Worm (Caenorhabditis elegans) whole organism, L2 larva: ENCODE measurements around the gene tin-9.1.

ENCODE experiments used
- C34F6.9 ChIP-seq: fragments of 150-350 bp; optimal IDR thresholded peaks from 2 replicates; lab custom pipeline; 2014; ENCODE audit warnings: missing biosample characterization, missing genetic modification characterization
- F13H6.1 ChIP-seq: sonication (generic microtip); optimal IDR thresholded peaks from 2 replicates; lab custom pipeline; 2016; ENCODE audit warnings: missing genetic modification characterization, missing compliant biosample characterization
- R02D3.7 ChIP-seq: fragments of 150-350 bp; optimal IDR thresholded peaks from 2 replicates; lab custom pipeline; 2014; ENCODE audit warnings: missing biosample characterization, missing genetic modification characterization
- Y55F3AM.14 ChIP-seq: fragments of 200-800 bp; sonication (Bioruptor generic); optimal IDR thresholded peaks from 2 replicates; lab custom pipeline; 2018; ENCODE audit warnings: mild to moderate bottlenecking, missing genetic modification characterization, missing compliant biosample characterization
- ZK546.5 ChIP-seq: sonication (generic microtip); optimal IDR thresholded peaks from 2 replicates; lab custom pipeline; 2017; ENCODE audit warnings: missing biosample characterization, missing genetic modification characterization
- alr-1 ChIP-seq: fragments of 150-350 bp; optimal IDR thresholded peaks from 2 replicates; lab custom pipeline; 2014; ENCODE audit warnings: missing biosample characterization, missing genetic modification characterization
- aly-2 ChIP-seq: fragments of 150-350 bp; optimal IDR thresholded peaks from 2 replicates; lab custom pipeline; 2014; ENCODE audit warnings: missing biosample characterization, missing genetic modification characterization
- ama-1 ChIP-seq: fragments of 150-350 bp; optimal IDR thresholded peaks from 2 replicates; lab custom pipeline; 2018; ENCODE audit warnings: inconsistent platforms
- blmp-1 ChIP-seq: sonication (generic microtip); optimal IDR thresholded peaks from 2 replicates; lab custom pipeline; 2017; ENCODE audit warnings: missing genetic modification characterization, mild to moderate bottlenecking, missing compliant biosample characterization, antibody characterized with exemption, moderate library complexity; ENCODE audit not compliant: insufficient read depth
- ceh-16 ChIP-seq: fragments of 150-350 bp; optimal IDR thresholded peaks from 2 replicates; lab custom pipeline; 2014; ENCODE audit warnings: missing biosample characterization, missing genetic modification characterization
- ceh-82 ChIP-seq: fragments of 150-350 bp; optimal IDR thresholded peaks from 2 replicates; lab custom pipeline; 2014; ENCODE audit warnings: missing biosample characterization, missing genetic modification characterization
- crh-2 ChIP-seq: sonication (generic microtip); optimal IDR thresholded peaks from 2 replicates; lab custom pipeline; 2017; ENCODE audit warnings: missing biosample characterization, missing genetic modification characterization
- dmd-4 ChIP-seq: sonication (generic microtip); optimal IDR thresholded peaks from 2 replicates; lab custom pipeline; 2017; ENCODE audit warnings: missing biosample characterization, missing genetic modification characterization
- egl-27 ChIP-seq: sonication (generic microtip); optimal IDR thresholded peaks from 3 replicates; lab custom pipeline; 2017; ENCODE audit warnings: missing biosample characterization, missing genetic modification reagents, missing genetic modification characterization
- elt-1 ChIP-seq: fragments of 150-350 bp; optimal IDR thresholded peaks from 2 replicates; lab custom pipeline; 2014; ENCODE audit warnings: missing biosample characterization, missing genetic modification characterization
- elt-3 ChIP-seq: sonication (generic microtip); optimal IDR thresholded peaks from 2 replicates; lab custom pipeline; 2017; ENCODE audit warnings: missing biosample characterization, missing genetic modification characterization
- fos-1 ChIP-seq: fragments of 150-350 bp; optimal IDR thresholded peaks from 2 replicates; lab custom pipeline; 2014; ENCODE audit warnings: missing biosample characterization, missing genetic modification characterization
- gmeb-1 ChIP-seq: fragments of 150-350 bp; optimal IDR thresholded peaks from 2 replicates; lab custom pipeline; 2014; ENCODE audit warnings: missing biosample characterization, missing genetic modification characterization
- lin-11 ChIP-seq: fragments of 150-350 bp; sonication (generic microtip); optimal IDR thresholded peaks from 2 replicates; lab custom pipeline; 2014; ENCODE audit warnings: missing biosample characterization, missing genetic modification characterization, inconsistent platforms, mixed read lengths
- lin-13 ChIP-seq: fragments of 150-350 bp; optimal IDR thresholded peaks from 2 replicates; lab custom pipeline; 2014; ENCODE audit warnings: missing biosample characterization, missing genetic modification reagents, missing genetic modification characterization
- lin-39 ChIP-seq: fragments of 150-350 bp; optimal IDR thresholded peaks from 2 replicates; lab custom pipeline; 2014; ENCODE audit warnings: missing biosample characterization, missing genetic modification reagents, missing genetic modification characterization
- lsy-2 ChIP-seq, 2 experiments: fragments of 150-350 bp in 1 of 2; sonication (generic microtip) in 1 of 2; optimal IDR thresholded peaks; 2 replicates each; lab custom pipeline; 2014 to 2017; ENCODE audit warnings: missing biosample characterization in 2 of 2, missing genetic modification characterization in 2 of 2
- mab-5 ChIP-seq: fragments of 150-350 bp; optimal IDR thresholded peaks from 2 replicates; lab custom pipeline; 2014; ENCODE audit warnings: missing biosample characterization, missing genetic modification characterization
- mbf-1 ChIP-seq: sonication (generic microtip); optimal IDR thresholded peaks from 2 replicates; lab custom pipeline; 2017; ENCODE audit warnings: missing biosample characterization, missing genetic modification characterization
- mdl-1 ChIP-seq, 2 experiments: fragments of 150-350 bp in 1 of 2; sonication (generic microtip) in 1 of 2; optimal IDR thresholded peaks; 2 replicates each; lab custom pipeline; 2017; ENCODE audit warnings: missing biosample characterization in 2 of 2, missing genetic modification characterization in 2 of 2
- nhr-10 ChIP-seq: sonication (generic microtip); optimal IDR thresholded peaks from 2 replicates; lab custom pipeline; 2017; ENCODE audit warnings: missing biosample characterization, missing genetic modification characterization
- nhr-11 ChIP-seq: fragments of 150-350 bp; optimal IDR thresholded peaks from 2 replicates; lab custom pipeline; 2014; ENCODE audit warnings: missing biosample characterization, missing genetic modification characterization
- nhr-12 ChIP-seq: fragments of 150-350 bp; optimal IDR thresholded peaks from 2 replicates; lab custom pipeline; 2014; ENCODE audit warnings: missing biosample characterization, missing genetic modification characterization
- nhr-129 ChIP-seq: fragments of 150-350 bp; optimal IDR thresholded peaks from 2 replicates; lab custom pipeline; 2014; ENCODE audit warnings: missing biosample characterization, missing genetic modification characterization
- nhr-21 ChIP-seq: fragments of 150-350 bp; optimal IDR thresholded peaks from 2 replicates; lab custom pipeline; 2014; ENCODE audit warnings: missing biosample characterization, missing genetic modification characterization
- nhr-23 ChIP-seq: fragments of 150-350 bp; optimal IDR thresholded peaks from 2 replicates; lab custom pipeline; 2014; ENCODE audit warnings: missing biosample characterization, missing genetic modification reagents, missing genetic modification characterization
- nhr-237 ChIP-seq: fragments of 150-350 bp; optimal IDR thresholded peaks from 2 replicates; lab custom pipeline; 2014; ENCODE audit warnings: missing biosample characterization, missing genetic modification characterization
- nhr-25 ChIP-seq: fragments of 150-350 bp; sonication (generic microtip); optimal IDR thresholded peaks from 3 replicates; lab custom pipeline; 2014; ENCODE audit warnings: missing biosample characterization, missing genetic modification characterization
- nhr-6 ChIP-seq: fragments of 150-350 bp; optimal IDR thresholded peaks from 2 replicates; lab custom pipeline; 2014; ENCODE audit warnings: missing biosample characterization, missing genetic modification characterization
- nhr-77 ChIP-seq: fragments of 150-350 bp; optimal IDR thresholded peaks from 2 replicates; lab custom pipeline; 2014; ENCODE audit warnings: missing biosample characterization, missing genetic modification characterization
- peb-1 ChIP-seq: fragments of 150-350 bp; optimal IDR thresholded peaks from 2 replicates; lab custom pipeline; 2014; ENCODE audit warnings: missing biosample characterization, missing genetic modification characterization
- sem-4 ChIP-seq: fragments of 150-350 bp; optimal IDR thresholded peaks from 2 replicates; lab custom pipeline; 2014; ENCODE audit warnings: missing biosample characterization, missing genetic modification reagents, missing genetic modification characterization
- skn-1 ChIP-seq: sonication (generic microtip); optimal IDR thresholded peaks from 2 replicates; lab custom pipeline; 2017; ENCODE audit warnings: missing biosample characterization, missing genetic modification characterization
- sma-3 ChIP-seq: sonication (generic microtip); optimal IDR thresholded peaks from 2 replicates; lab custom pipeline; 2016; ENCODE audit warnings: missing genetic modification reagents, missing genetic modification characterization, missing compliant biosample characterization
- sma-9 ChIP-seq, 2 experiments: fragments of 150-350 bp in 1 of 2; sonication (generic microtip) in 1 of 2; optimal IDR thresholded peaks; 2 replicates each; lab custom pipeline; 2014 to 2016; ENCODE audit warnings: missing genetic modification characterization in 2 of 2, mild to moderate bottlenecking in 1 of 2, missing biosample characterization in 1 of 2, missing compliant biosample characterization in 1 of 2, missing genetic modification reagents in 1 of 2, moderate library complexity in 1 of 2
- snpc-4 ChIP-seq: fragments of 150-350 bp; optimal IDR thresholded peaks from 2 replicates; lab custom pipeline; 2014; ENCODE audit warnings: missing biosample characterization, missing genetic modification characterization
- unc-39 ChIP-seq: fragments of 150-350 bp; optimal IDR thresholded peaks from 2 replicates; lab custom pipeline; 2014; ENCODE audit warnings: missing biosample characterization, missing genetic modification characterization
- unc-55 ChIP-seq: fragments of 150-350 bp; sonication (generic microtip); optimal IDR thresholded peaks from 3 replicates; lab custom pipeline; 2014; ENCODE audit warnings: missing biosample characterization, missing genetic modification reagents, missing genetic modification characterization
- unc-62 ChIP-seq: fragments of 150-350 bp; optimal IDR thresholded peaks from 2 replicates; lab custom pipeline; 2014; ENCODE audit warnings: missing biosample characterization, missing genetic modification reagents, missing genetic modification characterization
- zag-1 ChIP-seq: fragments of 150-350 bp; optimal IDR thresholded peaks from 2 replicates; lab custom pipeline; 2014; ENCODE audit warnings: missing biosample characterization, missing genetic modification characterization
- ztf-1 ChIP-seq: fragments of 200-800 bp; sonication (Bioruptor generic); conservative IDR thresholded peaks from 2 replicates; pipeline ENCODE4 v1.3.6; 2022; ENCODE audit warnings: missing genetic modification characterization, missing compliant biosample characterization
- ztf-11 ChIP-seq: sonication (generic microtip); optimal IDR thresholded peaks from 2 replicates; lab custom pipeline; 2017; ENCODE audit warnings: missing biosample characterization, missing genetic modification characterization
- ztf-4 ChIP-seq: fragments of 150-350 bp; optimal IDR thresholded peaks from 2 replicates; lab custom pipeline; 2014; ENCODE audit warnings: missing biosample characterization, missing genetic modification characterization

The tin-9.1 gene

DNA sequence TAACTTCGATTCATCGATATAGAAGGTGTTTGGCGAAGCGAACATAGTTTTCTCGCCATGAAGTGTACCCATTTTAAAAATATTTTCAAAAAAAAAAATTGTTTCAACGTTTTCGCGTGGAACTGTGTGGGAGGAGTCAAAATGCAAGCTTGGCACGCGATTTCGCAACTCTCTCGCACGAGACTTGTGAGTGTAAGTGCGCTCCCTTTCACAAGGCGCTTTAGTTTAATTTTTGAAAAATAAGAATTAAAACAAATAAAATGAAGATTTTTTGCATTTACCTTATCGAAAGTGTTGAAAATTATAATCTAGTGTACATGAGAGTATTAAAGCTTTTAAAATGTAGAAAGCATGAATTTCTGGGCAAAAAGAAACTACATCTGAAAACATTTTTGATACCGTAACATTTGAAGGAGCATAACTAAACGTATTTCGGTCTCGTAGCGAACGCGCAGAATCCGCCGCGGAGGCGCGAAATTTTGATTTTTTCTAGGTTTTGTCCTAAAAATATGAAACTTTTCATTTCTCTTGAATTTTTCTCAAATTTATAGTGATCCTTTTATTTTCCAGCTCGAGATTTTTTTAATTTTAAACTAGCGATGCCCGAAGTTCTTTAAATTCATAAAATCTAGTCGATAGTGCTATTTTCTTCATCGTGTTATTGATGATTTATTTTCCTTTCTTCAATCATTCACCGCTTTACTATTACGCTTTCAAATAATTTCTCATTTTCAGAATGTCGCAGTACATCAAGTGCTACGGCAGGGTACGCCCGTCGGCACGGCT is 4.7 kb downstream of the tin-9.1 start, which contains the start of the genes cogc-2 and klp-18:
cogc-2 (minus strand) TSS at position 105 of the 786 bp plus-strand sequence.
klp-18 (plus strand) TSS at position 736 of the 786 bp plus-strand sequence.
- TF ChIP-seq ZK546.5 (tag; lab: Kevin White, UChicago) = no peak
- peak; percentile 83 for TF ChIP-seq F13H6.1 (tag; lab: Kevin White, UChicago)
- no peak for TF ChIP-seq lin-39
- peak; percentile 29 for TF ChIP-seq nhr-6
- no peak for TF ChIP-seq peb-1 (tag; lab: Kevin White, UChicago)
- peak; percentile 43 for TF ChIP-seq ceh-16 (tag; lab: Kevin White, UChicago)
- peak; percentile 82 for TF ChIP-seq lin-13 (GFP tag; lab: Kevin White, UChicago)
- peak; percentile 85 for TF ChIP-seq nhr-129
- TF ChIP-seq blmp-1 = peak; percentile 45
- no peak for TF ChIP-seq aly-2
- TF ChIP-seq nhr-10 (tag; lab: Kevin White, UChicago) = no peak
- peak; percentile 97 for TF ChIP-seq unc-55 (GFP tag; lab: Kevin White, UChicago)
- TF ChIP-seq nhr-11 = no peak
- peak; percentile 90 for TF ChIP-seq lin-11 (tag; lab: Kevin White, UChicago)
- no peak for TF ChIP-seq ceh-82 (tag; lab: Kevin White, UChicago)
- peak; percentile 23 for TF ChIP-seq zag-1 (tag; lab: Kevin White, UChicago)
- TF ChIP-seq fos-1 (tag; lab: Kevin White, UChicago) = peak; percentile 62
- peak; percentile 88 for TF ChIP-seq C34F6.9 (tag; lab: Kevin White, UChicago)
- TF ChIP-seq sma-3 = peak; percentile 86
- TF ChIP-seq nhr-21 (tag; lab: Kevin White, UChicago) = peak; percentile 72
- TF ChIP-seq Y55F3AM.14 = no peak
- no peak for TF ChIP-seq elt-3 (tag; lab: Kevin White, UChicago)
- no peak for TF ChIP-seq ztf-11 (tag; lab: Kevin White, UChicago)
- peak; percentile 18 for TF ChIP-seq R02D3.7 (tag; lab: Kevin White, UChicago)
- TF ChIP-seq egl-27 (tag; lab: Kevin White, UChicago) = peak; percentile 48
- peak; percentile 31 for TF ChIP-seq skn-1
- TF ChIP-seq gmeb-1 (tag; lab: Kevin White, UChicago) = peak; percentile 96
- no peak for TF ChIP-seq nhr-23 (tag; lab: Kevin White, UChicago)
- peak; percentile 78 for TF ChIP-seq nhr-25 (tag; lab: Kevin White, UChicago)
- TF ChIP-seq crh-2 (tag; lab: Kevin White, UChicago) = peak; percentile 88
- peak; percentile 70 to 91 for TF ChIP-seq lsy-2 (tag; optimal IDR thresholded peaks at IDR 0.05; lab: Kevin White, UChicago)
- peak; percentile 61 for TF ChIP-seq snpc-4 (tag; lab: Kevin White, UChicago)
- TF ChIP-seq sma-9 (GFP tag; optimal IDR thresholded peaks at IDR 0.05; lab: Kevin White, UChicago) = peak; percentile 80
- no peak for TF ChIP-seq sma-9 (tag; optimal IDR thresholded peaks at IDR 0.05; lab: Kevin White, UChicago)
- TF ChIP-seq unc-62 (GFP tag; lab: Kevin White, UChicago) = no peak
- TF ChIP-seq ztf-1 (GFP tag; lab: Robert Waterston, UW) = no peak
- no peak for TF ChIP-seq nhr-12 (tag; lab: Kevin White, UChicago)
- TF ChIP-seq nhr-77 (tag; lab: Kevin White, UChicago) = no peak
- TF ChIP-seq sem-4 (tag; lab: Kevin White, UChicago) = peak; percentile 76
- TF ChIP-seq alr-1 = no peak
- peak; percentile 68 for TF ChIP-seq mab-5 (tag; lab: Kevin White, UChicago)
- TF ChIP-seq nhr-237 = no peak
- TF ChIP-seq unc-39 (tag; lab: Kevin White, UChicago) = no peak
- TF ChIP-seq elt-1 (tag; lab: Kevin White, UChicago) = no peak
- peak; percentile 35 for TF ChIP-seq ama-1 (lab: Kevin White, UChicago)
- no peak for TF ChIP-seq dmd-4 (tag; lab: Kevin White, UChicago)
- TF ChIP-seq ztf-4 = no peak
- TF ChIP-seq mbf-1 = no peak
- TF ChIP-seq mdl-1 (tag; optimal IDR thresholded peaks at IDR 0.05; lab: Kevin White, UChicago) = no peak
